Fruit fly (Drosophila melanogaster) whole organism, prepupa: Measurements from ENCODE around the gene CG13700.
A peak's percentile ranks its signal among the peaks of the same experiment; 100 is the strongest.

ENCODE experiments used
- Blimp-1 ChIP-seq: fragments of 200-800 bp; sonication (Bioruptor generic); optimal IDR thresholded peaks from 3 replicates; lab custom pipeline; 2017; ENCODE audit warnings: missing biosample characterization, missing genetic modification characterization, mild to moderate bottlenecking, moderate library complexity, missing genetic modification reagents
- CG10631 ChIP-seq: fragments of 200-800 bp; sonication (Bioruptor generic); optimal IDR thresholded peaks from 2 replicates; lab custom pipeline; 2016; ENCODE audit warnings: missing biosample characterization, missing genetic modification characterization
- CG10669 ChIP-seq: fragments of 200-800 bp; sonication (Bioruptor generic); optimal IDR thresholded peaks from 3 replicates; lab custom pipeline; 2018; ENCODE audit warnings: missing biosample characterization, mild to moderate bottlenecking, missing genetic modification characterization, moderate library complexity
- CG11902 ChIP-seq: fragments of 200-800 bp; sonication (Bioruptor generic); optimal IDR thresholded peaks from 3 replicates; lab custom pipeline; 2016; ENCODE audit warnings: missing biosample characterization, missing genetic modification characterization
- CG15336 ChIP-seq: fragments of 200-800 bp; sonication (Bioruptor generic); IDR thresholded peaks from 2 replicates; pipeline ENCODE4 v1.3.6; 2022; ENCODE audit warnings: missing biosample characterization, missing genetic modification characterization
- CG1621 ChIP-seq: fragments of 200-800 bp; sonication (Bioruptor generic); optimal IDR thresholded peaks from 3 replicates; lab custom pipeline; 2018; ENCODE audit warnings: missing biosample characterization, mild to moderate bottlenecking, missing genetic modification characterization
- CG16779 ChIP-seq: fragments of 200-800 bp; sonication (Bioruptor generic); optimal IDR thresholded peaks from 3 replicates; lab custom pipeline; 2017; ENCODE audit warnings: missing biosample characterization, mild to moderate bottlenecking, missing genetic modification characterization
- CG3032 ChIP-seq: fragments of 200-800 bp; optimal IDR thresholded peaks from 2 replicates; lab custom pipeline; 2019; ENCODE audit warnings: missing biosample characterization, mild to moderate bottlenecking, missing genetic modification characterization, moderate library complexity
- CG32006 ChIP-seq: fragments of 200-800 bp; sonication (Bioruptor generic); optimal IDR thresholded peaks from 3 replicates; lab custom pipeline; 2017; ENCODE audit warnings: missing biosample characterization, mild to moderate bottlenecking, missing genetic modification characterization
- CG34406 ChIP-seq: fragments of 200-800 bp; sonication (Bioruptor generic); optimal IDR thresholded peaks from 3 replicates; lab custom pipeline; 2016; ENCODE audit warnings: missing biosample characterization, missing genetic modification characterization
- CG4318 ChIP-seq: fragments of 200-800 bp; sonication (Bioruptor generic); optimal IDR thresholded peaks from 3 replicates; lab custom pipeline; 2017; ENCODE audit warnings: missing biosample characterization, mild to moderate bottlenecking, missing genetic modification characterization
- CG6276 ChIP-seq: fragments of 200-800 bp; sonication (Bioruptor generic); optimal IDR thresholded peaks from 2 replicates; lab custom pipeline; 2017; ENCODE audit warnings: missing biosample characterization, mild to moderate bottlenecking, missing genetic modification characterization
- CG6792 ChIP-seq: fragments of 200-800 bp; sonication (Bioruptor generic); optimal IDR thresholded peaks from 3 replicates; lab custom pipeline; 2016; ENCODE audit warnings: missing biosample characterization, missing genetic modification characterization
- CG6808 ChIP-seq: fragments of 200-800 bp; sonication (Bioruptor generic); optimal IDR thresholded peaks from 3 replicates; lab custom pipeline; 2017; ENCODE audit warnings: missing biosample characterization, missing genetic modification characterization, mild to moderate bottlenecking, moderate library complexity, missing genetic modification reagents
- CG6854 ChIP-seq: fragments of 200-800 bp; sonication (Bioruptor generic); optimal IDR thresholded peaks from 2 replicates; lab custom pipeline; 2017; ENCODE audit warnings: missing biosample characterization, mild to moderate bottlenecking, missing genetic modification characterization
- CG7368 ChIP-seq: fragments of 200-800 bp; sonication (Bioruptor generic); optimal IDR thresholded peaks from 3 replicates; lab custom pipeline; 2016; ENCODE audit warnings: missing biosample characterization, missing genetic modification characterization
- CG8119 ChIP-seq: fragments of 200-800 bp; sonication (Bioruptor generic); IDR thresholded peaks from 3 replicates; pipeline ENCODE4 v1.3.6; 2022; ENCODE audit warnings: missing biosample characterization, missing genetic modification characterization
- CG8319 ChIP-seq: fragments of 200-800 bp; sonication (Bioruptor generic); optimal IDR thresholded peaks from 3 replicates; lab custom pipeline; 2016; ENCODE audit warnings: missing biosample characterization, missing genetic modification characterization
- Eip75B ChIP-seq: fragments of 200-800 bp; sonication (Bioruptor generic); optimal IDR thresholded peaks from 3 replicates; lab custom pipeline; 2016; ENCODE audit warnings: missing biosample characterization, missing genetic modification characterization
- Eip78C ChIP-seq: fragments of 200-800 bp; sonication (Bioruptor generic); peaks from one replicate; lab custom pipeline; 2016; ENCODE audit warnings: missing biosample characterization, missing genetic modification characterization
- Ets21C ChIP-seq: fragments of 200-800 bp; sonication (Bioruptor generic); optimal IDR thresholded peaks from 3 replicates; lab custom pipeline; 2016; ENCODE audit warnings: missing biosample characterization, missing genetic modification characterization
- Gug ChIP-seq: fragments of 200-800 bp; sonication (Bioruptor generic); IDR thresholded peaks from 2 replicates; pipeline ENCODE4 v1.3.6; 2022; ENCODE audit warnings: missing biosample characterization, missing genetic modification characterization
- Hr39 ChIP-seq: fragments of 200-800 bp; sonication (Bioruptor generic); optimal IDR thresholded peaks from 2 replicates; lab custom pipeline; 2016; ENCODE audit warnings: missing biosample characterization, missing genetic modification characterization
- Hr4 ChIP-seq: fragments of 200-800 bp; sonication (Bioruptor generic); optimal IDR thresholded peaks from 3 replicates; lab custom pipeline; 2016; ENCODE audit warnings: missing biosample characterization, missing genetic modification characterization
- Lpt ChIP-seq: fragments of 200-800 bp; sonication (Bioruptor generic); optimal IDR thresholded peaks from 3 replicates; lab custom pipeline; 2016; ENCODE audit warnings: missing biosample characterization, missing genetic modification characterization
- Met ChIP-seq: fragments of 200-800 bp; sonication (Bioruptor generic); optimal IDR thresholded peaks from 3 replicates; lab custom pipeline; 2016; ENCODE audit warnings: missing biosample characterization, missing genetic modification characterization
- OdsH ChIP-seq: fragments of 200-800 bp; sonication (Bioruptor generic); optimal IDR thresholded peaks from 3 replicates; lab custom pipeline; 2016; ENCODE audit warnings: missing biosample characterization, missing genetic modification characterization
- Smox ChIP-seq: fragments of 200-800 bp; sonication (Bioruptor generic); optimal IDR thresholded peaks from 3 replicates; lab custom pipeline; 2016; ENCODE audit warnings: missing biosample characterization, missing genetic modification characterization
- Sox14 ChIP-seq: fragments of 200-800 bp; sonication (Bioruptor generic); optimal IDR thresholded peaks from 3 replicates; lab custom pipeline; 2016; ENCODE audit warnings: missing biosample characterization, missing genetic modification characterization
- Sox15 ChIP-seq: fragments of 200-800 bp; sonication (Bioruptor generic); optimal IDR thresholded peaks from 3 replicates; lab custom pipeline; 2016; ENCODE audit warnings: missing biosample characterization, missing genetic modification characterization
- achi ChIP-seq: fragments of 200-800 bp; sonication (Bioruptor generic); optimal IDR thresholded peaks from 3 replicates; lab custom pipeline; 2016; ENCODE audit warnings: missing biosample characterization, missing genetic modification characterization
- acj6 ChIP-seq: fragments of 200-800 bp; sonication (Bioruptor generic); optimal IDR thresholded peaks from 3 replicates; lab custom pipeline; 2016; ENCODE audit warnings: missing biosample characterization, missing genetic modification characterization
- cyc ChIP-seq: fragments of 200-800 bp; sonication (Bioruptor generic); optimal IDR thresholded peaks from 3 replicates; lab custom pipeline; 2016; ENCODE audit warnings: missing biosample characterization, missing genetic modification characterization
- dac ChIP-seq: fragments of 200-800 bp; sonication (Bioruptor generic); optimal IDR thresholded peaks from 2 replicates; lab custom pipeline; 2017; ENCODE audit warnings: missing biosample characterization, mild to moderate bottlenecking, missing genetic modification characterization
- dsx ChIP-seq: fragments of 200-800 bp; optimal IDR thresholded peaks from 3 replicates; lab custom pipeline; 2019; ENCODE audit warnings: missing biosample characterization, mild to moderate bottlenecking, missing genetic modification characterization, moderate library complexity; ENCODE audit not compliant: poor library complexity, severe bottlenecking
- eg ChIP-seq: fragments of 200-800 bp; sonication (Bioruptor generic); IDR thresholded peaks from 3 replicates; pipeline ENCODE4 v1.3.6; 2022; ENCODE audit warnings: missing biosample characterization, missing genetic modification characterization
- esn ChIP-seq: fragments of 200-800 bp; sonication (Bioruptor generic); optimal IDR thresholded peaks from 2 replicates; lab custom pipeline; 2016; ENCODE audit warnings: missing biosample characterization, mild to moderate bottlenecking, missing genetic modification characterization, moderate library complexity
- fkh ChIP-seq: fragments of 200-800 bp; sonication (Bioruptor generic); optimal IDR thresholded peaks from 3 replicates; lab custom pipeline; 2017; ENCODE audit warnings: missing biosample characterization, mild to moderate bottlenecking, missing genetic modification characterization, moderate library complexity
- lz ChIP-seq: fragments of 200-800 bp; sonication (Bioruptor generic); optimal IDR thresholded peaks from 3 replicates; lab custom pipeline; 2016; ENCODE audit warnings: missing biosample characterization, missing genetic modification characterization
- pdm3 ChIP-seq: fragments of 200-800 bp; sonication (Bioruptor generic); optimal IDR thresholded peaks from 3 replicates; lab custom pipeline; 2016; ENCODE audit warnings: missing biosample characterization, missing genetic modification characterization
- salr ChIP-seq, 2 experiments: fragments of 200-800 bp; sonication (Bioruptor generic); optimal IDR thresholded peaks; 3 replicates each; lab custom pipeline; 2016 to 2018; ENCODE audit warnings: missing biosample characterization in 2 of 2, missing genetic modification characterization in 2 of 2, mild to moderate bottlenecking in 1 of 2
- spab ChIP-seq: fragments of 200-800 bp; sonication (Bioruptor generic); optimal IDR thresholded peaks from 2 replicates; lab custom pipeline; 2017; ENCODE audit warnings: missing biosample characterization, mild to moderate bottlenecking, missing genetic modification characterization, missing genetic modification reagents
- ss ChIP-seq, 2 experiments: fragments of 200-800 bp; sonication (Bioruptor generic); optimal IDR thresholded peaks; 2 replicates in 1 of 2; 3 replicates in 1 of 2; lab custom pipeline; 2017 to 2018; ENCODE audit warnings: mild to moderate bottlenecking in 2 of 2, missing biosample characterization in 2 of 2, missing genetic modification characterization in 2 of 2, moderate library complexity in 1 of 2
- svp ChIP-seq: fragments of 200-800 bp; sonication (Bioruptor generic); peaks from one replicate; lab custom pipeline; 2016; ENCODE audit warnings: missing biosample characterization, missing genetic modification characterization
- topi ChIP-seq: fragments of 200-800 bp; sonication (Bioruptor generic); optimal IDR thresholded peaks from 3 replicates; lab custom pipeline; 2016; ENCODE audit warnings: missing biosample characterization, missing genetic modification characterization
- vri ChIP-seq: fragments of 200-800 bp; sonication (Bioruptor generic); optimal IDR thresholded peaks from 3 replicates; lab custom pipeline; 2016; ENCODE audit warnings: missing biosample characterization, mild to moderate bottlenecking, missing genetic modification characterization

Gene CG13700

DNA sequence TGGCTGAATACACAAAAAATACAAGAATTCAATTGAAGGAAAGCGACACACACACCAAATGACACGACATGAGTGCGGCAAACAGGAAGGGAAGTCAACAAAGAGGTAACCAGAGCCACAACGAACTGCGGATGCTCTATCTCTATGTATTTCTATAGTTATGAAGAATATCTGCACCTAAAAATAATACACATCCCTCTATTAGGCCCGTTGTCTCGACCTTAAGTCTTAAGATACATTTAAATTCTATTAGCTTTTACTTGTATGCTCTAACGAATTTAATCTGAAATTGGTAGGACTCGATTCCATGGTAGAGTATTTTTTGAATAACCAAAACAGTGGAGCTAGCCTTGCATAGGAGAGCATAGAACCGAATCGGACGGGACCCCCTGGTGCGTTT, 19.8 kb downstream of the CG13700 start (continued):
- TF ChIP-seq Sox14 (GFP tag; lab: Kevin White, UChicago) (peak; percentile 70), CG10631 (peak; percentile 77), pdm3 (GFP tag; lab: Kevin White, UChicago) (peak; percentile 69), CG3032 (peak; percentile 42), lz (peak; percentile 54), dsx (GFP tag; lab: Kevin White, UChicago) (peak; percentile 16), Blimp-1 (GFP tag; lab: Kevin White, UChicago) (no peak), svp (GFP tag; lab: Kevin White, UChicago) (peak; percentile 30), OdsH (peak; percentile 62), Hr4 (peak; percentile 68), fkh (peak; percentile 81), CG15336 (GFP tag; lab: Robert Waterston, UW) (peak; percentile 81), Eip78C (GFP tag; lab: Kevin White, UChicago) (peak; percentile 87), Hr39 (GFP tag; lab: Kevin White, UChicago) (peak; percentile 50), CG4318 (GFP tag; lab: Kevin White, UChicago) (peak; percentile 30), CG8319 (no peak), acj6 (peak; percentile 59), cyc (peak; percentile 41), achi (peak; percentile 66), CG6808 (GFP tag; lab: Kevin White, UChicago) (peak; percentile 21), CG10669 (GFP tag; lab: Kevin White, UChicago) (peak; percentile 51), esn (GFP tag; lab: Kevin White, UChicago) (peak; percentile 59), CG7368 (no peak), CG11902 (GFP tag; lab: Kevin White, UChicago) (no peak)

DNA sequence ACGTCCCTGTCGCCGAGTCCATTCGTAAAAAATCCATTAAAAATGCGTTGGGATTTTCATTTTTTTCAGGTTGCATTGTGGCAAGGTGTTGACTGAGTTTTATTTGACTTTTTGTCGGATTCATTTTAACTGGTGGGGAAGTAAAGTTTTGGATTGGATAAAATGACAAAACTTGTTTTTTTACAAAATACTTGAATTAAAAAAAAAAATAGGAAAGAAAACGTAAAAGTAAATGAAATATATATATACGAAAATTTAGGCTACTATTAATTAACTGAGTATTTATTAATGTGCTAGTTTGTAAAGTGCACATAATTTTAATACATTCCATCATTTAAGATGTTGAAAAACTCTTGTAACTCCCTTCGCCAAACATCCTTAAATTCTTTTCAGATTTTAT, 24.5 kb downstream of the CG13700 start:
- TF ChIP-seq vri (GFP tag; lab: Kevin White, UChicago) (no peak), CG8319 (no peak), lz (no peak), Eip78C (GFP tag; lab: Kevin White, UChicago) (peak; percentile 67), Lpt (GFP tag; lab: Kevin White, UChicago) (no peak), Smox (GFP tag; lab: Kevin White, UChicago) (peak; percentile 9), svp (GFP tag; lab: Kevin White, UChicago) (peak; percentile 61), Ets21C (GFP tag; lab: Kevin White, UChicago) (no peak)

DNA sequence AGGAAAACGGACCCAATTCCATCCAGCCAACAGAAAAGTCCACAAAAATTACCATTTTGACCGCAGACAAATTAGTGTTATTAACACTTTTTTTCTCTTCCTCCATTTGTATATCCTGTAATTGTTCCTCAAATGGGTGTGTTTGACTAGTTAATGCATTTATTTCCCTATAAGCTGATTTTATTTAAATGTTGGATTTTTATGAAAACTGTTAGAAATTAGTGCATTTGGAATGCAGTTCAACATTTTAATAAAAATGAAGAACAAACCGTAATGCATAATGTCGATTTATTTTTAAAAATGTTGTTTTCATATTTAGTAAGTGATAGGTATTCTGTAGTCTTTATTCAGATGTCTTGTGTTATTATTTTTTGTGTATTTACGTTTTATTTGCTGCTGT, 25.2 kb downstream of the CG13700 start:
- TF ChIP-seq CG6854 (GFP tag; lab: Kevin White, UChicago): no peak
- no peak for TF ChIP-seq Gug
- TF ChIP-seq OdsH: peak; percentile 25
- no peak for TF ChIP-seq CG1621
- TF ChIP-seq Eip75B (GFP tag; lab: Kevin White, UChicago): peak; percentile 35
- TF ChIP-seq dac (GFP tag; lab: Kevin White, UChicago): no peak
- no peak for TF ChIP-seq Blimp-1 (GFP tag; lab: Kevin White, UChicago)
- TF ChIP-seq ss (GFP tag; optimal IDR thresholded peaks at IDR 0.05; lab: Kevin White, UChicago): no peak
- TF ChIP-seq CG8319: no peak
- no peak for TF ChIP-seq CG32006
- TF ChIP-seq topi: peak; percentile 57
- TF ChIP-seq Eip78C (GFP tag; lab: Kevin White, UChicago): peak; percentile 75
- 0 out of 3 replicates have a peak, but pooled peaks have one; percentile 14 for TF ChIP-seq CG8119 (GFP tag; lab: Robert Waterston, UW)
- TF ChIP-seq Ets21C (GFP tag; lab: Kevin White, UChicago): peak; percentile 45
- peak; percentile 53 for TF ChIP-seq Hr39 (GFP tag; lab: Kevin White, UChicago)
- TF ChIP-seq Smox (GFP tag; lab: Kevin White, UChicago): peak; percentile 43
- TF ChIP-seq CG10631: peak; percentile 32
- peak; percentile 63 for TF ChIP-seq Met
- TF ChIP-seq Sox14 (GFP tag; lab: Kevin White, UChicago): peak; percentile 9
- TF ChIP-seq svp (GFP tag; lab: Kevin White, UChicago): peak; percentile 60
- peak; percentile 38 for TF ChIP-seq CG34406 (GFP tag; lab: Kevin White, UChicago)
- TF ChIP-seq Sox15 (GFP tag; lab: Kevin White, UChicago): peak; percentile 17
- no peak for TF ChIP-seq CG6276 (GFP tag; lab: Kevin White, UChicago)
- TF ChIP-seq CG6792 (GFP tag; lab: Kevin White, UChicago): peak; percentile 61
- no peak for TF ChIP-seq vri (GFP tag; lab: Kevin White, UChicago)
- no peak for TF ChIP-seq eg (GFP tag; lab: Robert Waterston, UW)
- TF ChIP-seq esn (GFP tag; lab: Kevin White, UChicago): peak; percentile 74
- TF ChIP-seq lz: peak; percentile 69
- TF ChIP-seq cyc: peak; percentile 6
- TF ChIP-seq acj6: peak; percentile 9
- peak; percentile 33 for TF ChIP-seq pdm3 (GFP tag; lab: Kevin White, UChicago)
- no peak for TF ChIP-seq CG16779 (tag; lab: Kevin White, UChicago)
- TF ChIP-seq spab (GFP tag; lab: Kevin White, UChicago): no peak
- TF ChIP-seq CG3032: no peak
- no peak for TF ChIP-seq salr (GFP tag; optimal IDR thresholded peaks at IDR 0.05; lab: Kevin White, UChicago)
- peak; percentile 20 for TF ChIP-seq achi
